Fruit fly (Drosophila melanogaster): Measurements from ENCODE around the gene Papst2.

Gene Papst2

dm6 chr3L:17023641-17024040 lies 19.0 kb upstream of the Papst2 start, which contains the start of gene a10:
Gene a10, minus strand, starts transcription at chr3L:17023741.
- TF ChIP-seq usp (GFP tag; optimal IDR thresholded peaks at IDR 0.05) (no peak), EcR (GFP tag; optimal IDR thresholded peaks at IDR 0.05) (no peak), psq (optimal IDR thresholded peaks at IDR 0.05) (no peak), Dll (optimal IDR thresholded peaks at IDR 0.05) (no peak), pan (optimal IDR thresholded peaks at IDR 0.05) (no peak), CG8478 (optimal IDR thresholded peaks at IDR 0.05) (no peak)

dm6 chr3L:17024095-17024639 lies 18.4 kb upstream of the Papst2 start, which contains the start of gene Fit2:
Gene Fit2, plus strand, starts transcription at chr3L:17024328.
- no peak for TF ChIP-seq Dll (optimal IDR thresholded peaks at IDR 0.05)
- TF ChIP-seq psq (optimal IDR thresholded peaks at IDR 0.05): no peak
- no peak for TF ChIP-seq EcR (GFP tag; optimal IDR thresholded peaks at IDR 0.05)
- no peak for TF ChIP-seq pan (optimal IDR thresholded peaks at IDR 0.05)
- no peak for TF ChIP-seq usp (GFP tag; optimal IDR thresholded peaks at IDR 0.05)
- TF ChIP-seq CG8478 (optimal IDR thresholded peaks at IDR 0.05): no peak

- no peak for TF ChIP-seq CG8478 (optimal IDR thresholded peaks at IDR 0.05)
- no peak for TF ChIP-seq Dll (optimal IDR thresholded peaks at IDR 0.05)
- TF ChIP-seq psq (optimal IDR thresholded peaks at IDR 0.05): no peak
- no peak for TF ChIP-seq usp (GFP tag; optimal IDR thresholded peaks at IDR 0.05)
- TF ChIP-seq EcR (GFP tag; optimal IDR thresholded peaks at IDR 0.05): no peak
- TF ChIP-seq pan (optimal IDR thresholded peaks at IDR 0.05): no peak
These were observed 15.3 kb upstream of the Papst2 start, which contains the start of gene CG7730 for dm6 chr3L:17027310-17027709. Gene CG7730, plus strand, starts transcription at chr3L:17027515.

dm6 chr3L:17031971-17032370 lies 10.6 kb upstream of the Papst2 start, which contains the start of gene Ilp8:
Gene Ilp8, minus strand, starts transcription at chr3L:17032080.
- no peak for TF ChIP-seq EcR (GFP tag; optimal IDR thresholded peaks at IDR 0.05)
- TF ChIP-seq usp (GFP tag; optimal IDR thresholded peaks at IDR 0.05): no peak
- TF ChIP-seq psq (optimal IDR thresholded peaks at IDR 0.05): no peak
- TF ChIP-seq CG8478 (optimal IDR thresholded peaks at IDR 0.05): no peak
- TF ChIP-seq Dll (optimal IDR thresholded peaks at IDR 0.05): peak; percentile 63

dm6 chr3L:17033309-17033708 lies 9.3 kb upstream of the Papst2 start:
- TF ChIP-seq pan (optimal IDR thresholded peaks at IDR 0.05): no peak
- TF ChIP-seq CG8478 (optimal IDR thresholded peaks at IDR 0.05): no peak
- TF ChIP-seq EcR (GFP tag; optimal IDR thresholded peaks at IDR 0.05): no peak
- TF ChIP-seq psq (optimal IDR thresholded peaks at IDR 0.05): no peak
- no peak for TF ChIP-seq Dll (optimal IDR thresholded peaks at IDR 0.05)
- TF ChIP-seq usp (GFP tag; optimal IDR thresholded peaks at IDR 0.05): no peak

dm6 chr3L:17035492-17035891 lies 7.1 kb upstream of the Papst2 start, which contains the start of gene beg:
Gene beg, plus strand, starts transcription at chr3L:17035668.
- no peak for TF ChIP-seq psq (optimal IDR thresholded peaks at IDR 0.05)

dm6 chr3L:17044799-17045198 lies 2.2 kb downstream of the Papst2 start, which contains the start of gene Pop5:
Gene Pop5, minus strand, starts transcription at chr3L:17045038.
- no peak for TF ChIP-seq psq (optimal IDR thresholded peaks at IDR 0.05)

dm6 chr3L:17045431-17046238 lies 3.0 kb downstream of the Papst2 start, which contains the start of gene TpnC73F:
Gene TpnC73F, plus strand, starts transcription at chr3L:17046063.
- TF ChIP-seq CG8478 (optimal IDR thresholded peaks at IDR 0.05): no peak
- TF ChIP-seq EcR (GFP tag; optimal IDR thresholded peaks at IDR 0.05): no peak
- no peak for TF ChIP-seq Dll (optimal IDR thresholded peaks at IDR 0.05)
- no peak for TF ChIP-seq pan (optimal IDR thresholded peaks at IDR 0.05)
- no peak for TF ChIP-seq usp (GFP tag; optimal IDR thresholded peaks at IDR 0.05)
- no peak for TF ChIP-seq psq (optimal IDR thresholded peaks at IDR 0.05)

- TF ChIP-seq pan (optimal IDR thresholded peaks at IDR 0.05) (no peak), CG8478 (optimal IDR thresholded peaks at IDR 0.05) (no peak)
These were observed 5.2 kb downstream of the Papst2 start for dm6 chr3L:17047811-17048239.

- no peak for TF ChIP-seq usp (GFP tag; optimal IDR thresholded peaks at IDR 0.05)
These were observed 6.7 kb downstream of the Papst2 start, which contains the start of gene rogdi for dm6 chr3L:17049314-17049713. Gene rogdi, plus strand, starts transcription at chr3L:17049512.

dm6 chr3L:17049912-17050345 lies 7.3 kb downstream of the Papst2 start:
- TF ChIP-seq usp (GFP tag; optimal IDR thresholded peaks at IDR 0.05) (no peak), psq (optimal IDR thresholded peaks at IDR 0.05) (no peak), Dll (optimal IDR thresholded peaks at IDR 0.05) (no peak), EcR (GFP tag; optimal IDR thresholded peaks at IDR 0.05) (no peak), CG8478 (optimal IDR thresholded peaks at IDR 0.05) (no peak), pan (optimal IDR thresholded peaks at IDR 0.05) (no peak)

dm6 chr3L:17050661-17051452 lies 8.3 kb downstream of the Papst2 start:
- no peak for TF ChIP-seq usp (GFP tag; optimal IDR thresholded peaks at IDR 0.05)
- no peak for TF ChIP-seq pan (optimal IDR thresholded peaks at IDR 0.05)
- TF ChIP-seq Dll (optimal IDR thresholded peaks at IDR 0.05): no peak
- TF ChIP-seq EcR (GFP tag; optimal IDR thresholded peaks at IDR 0.05): no peak
- TF ChIP-seq psq (optimal IDR thresholded peaks at IDR 0.05): no peak
- no peak for TF ChIP-seq CG8478 (optimal IDR thresholded peaks at IDR 0.05)
